Fruit fly (Drosophila melanogaster): ENCODE results near the gene OdsH.

Gene OdsH

DNA sequence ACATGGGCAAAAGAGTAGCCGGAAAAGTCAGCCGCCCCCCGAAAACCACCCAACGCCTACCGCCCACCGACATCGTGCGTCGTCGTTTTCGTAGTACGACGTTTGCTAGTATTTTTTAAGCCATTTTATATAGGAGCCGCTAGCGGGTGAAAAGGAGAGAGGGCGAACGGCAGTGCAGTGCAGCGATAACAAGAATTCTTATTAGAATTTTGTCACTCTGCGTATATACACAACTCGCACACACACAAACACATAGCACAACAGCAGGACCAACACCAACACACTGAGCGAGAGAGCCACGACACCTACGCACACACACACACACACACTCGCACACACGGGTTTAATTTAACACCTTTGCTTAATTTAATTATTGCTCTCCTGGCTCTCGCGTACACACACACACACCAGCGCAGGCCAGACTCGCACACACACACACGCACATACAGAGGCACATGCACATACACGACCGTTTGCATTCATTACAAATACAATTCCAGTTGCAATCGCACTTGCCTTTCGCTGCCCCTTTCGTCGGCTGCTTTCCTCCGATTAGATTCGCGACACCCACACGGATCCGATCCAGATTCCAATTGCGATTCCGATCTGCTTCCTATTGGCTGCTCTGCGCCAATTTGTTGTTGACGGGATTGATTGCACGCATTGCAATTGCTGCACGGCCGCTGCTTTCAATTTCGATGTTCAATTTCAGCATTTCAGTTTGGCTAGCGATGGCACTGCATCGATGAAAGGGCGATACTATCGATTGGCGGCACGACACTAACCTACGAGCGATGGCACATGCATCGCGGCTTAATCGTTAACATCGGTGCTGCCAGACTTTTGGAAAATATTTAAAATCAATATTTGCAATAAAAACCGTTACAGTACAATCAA is 36.2 kb downstream of the OdsH start, which contains the start of gene Socs16D (continued):
- TF ChIP-seq CG3995 (GFP tag; optimal IDR thresholded peaks at IDR 0.05) (peak; percentile 53), CrebB (tag; optimal IDR thresholded peaks at IDR 0.05) (no peak), CG2712 (tag; optimal IDR thresholded peaks at IDR 0.05) (peak; percentile 43), CG12391 (tag; optimal IDR thresholded peaks at IDR 0.05) (peak; percentile 37), gcm (GFP tag; optimal IDR thresholded peaks at IDR 0.05) (peak; percentile 10), Oaz (GFP tag; IDR thresholded peaks at IDR 0.05) (peak; percentile 24; the same call in 1 of the 2 replicates), cad (GFP tag; optimal IDR thresholded peaks at IDR 0.05) (no peak), CG2129 (GFP tag; IDR thresholded peaks at IDR 0.05; ENCODE audit: partially characterized antibody) (peak; percentile 95), CG8478 (optimal IDR thresholded peaks at IDR 0.05) (peak; percentile 97), CG4820 (GFP tag; optimal IDR thresholded peaks at IDR 0.05) (no peak), Sry-β (GFP tag; optimal IDR thresholded peaks at IDR 0.05) (peak; percentile 6), gro (GFP tag; optimal IDR thresholded peaks at IDR 0.05) (peak; percentile 77), CG7556 (GFP tag; optimal IDR thresholded peaks at IDR 0.05) (no peak), Nf-YB (GFP tag; optimal IDR thresholded peaks at IDR 0.05) (peak; percentile 10), CG15601 (tag; optimal IDR thresholded peaks at IDR 0.05) (peak; percentile 100), CG8281 (tag; optimal IDR thresholded peaks at IDR 0.05) (no peak), CG14014 (GFP tag; IDR thresholded peaks at IDR 0.05) (no peak; the same call in 1 of the 2 replicates), CG33557 (GFP tag; optimal IDR thresholded peaks at IDR 0.05) (no peak), Hr39 (optimal IDR thresholded peaks at IDR 0.05) (no peak), Hr78 (GFP tag; optimal IDR thresholded peaks at IDR 0.05) (no peak), CG3726 (GFP tag; IDR thresholded peaks at IDR 0.05) (no peak), Dp (GFP tag; optimal IDR thresholded peaks at IDR 0.05) (peak; percentile 70), Eip74EF (GFP tag; optimal IDR thresholded peaks at IDR 0.05) (peak in 1 of 2 experiments; percentile 26), CG14667 (GFP tag; IDR thresholded peaks at IDR 0.05) (no peak), lab (GFP tag; optimal IDR thresholded peaks at IDR 0.05) (peak; percentile 52), Opbp (GFP tag; IDR thresholded peaks at IDR 0.05; ENCODE audit: partially characterized antibody) (peak; percentile 99), CG7928 (GFP tag; optimal IDR thresholded peaks at IDR 0.05) (no peak), CG10274 (GFP tag; optimal IDR thresholded peaks at IDR 0.05) (no peak), ci (GFP tag; IDR thresholded peaks at IDR 0.05) (peak; percentile 56; the same call in 2 of the 3 replicates), CG15479 (GFP tag; optimal IDR thresholded peaks at IDR 0.05) (peak; percentile 96), Dbx (GFP tag; IDR thresholded peaks at IDR 0.05) (peak; percentile 76), TFAM (GFP tag; optimal IDR thresholded peaks at IDR 0.05) (no peak), lmd (GFP tag; IDR thresholded peaks at IDR 0.05) (peak; percentile 29; the same call in 1 of the 2 replicates), zf30C (GFP tag; optimal IDR thresholded peaks at IDR 0.05) (peak; percentile 16), CG32532 (GFP tag; IDR thresholded peaks at IDR 0.05) (peak; percentile 45; the same call in 1 of the 2 replicates), CG14050 (GFP tag; IDR thresholded peaks at IDR 0.05) (no peak), hbn (GFP tag; IDR thresholded peaks at IDR 0.05; ENCODE audit: partially characterized antibody) (peak; percentile 96), Spps (tag; optimal IDR thresholded peaks at IDR 0.05) (no peak), cwo (GFP tag; optimal IDR thresholded peaks at IDR 0.05) (peak; percentile 23), ems (GFP tag; optimal IDR thresholded peaks at IDR 0.05) (peak; percentile 17), CG10565 (GFP tag; optimal IDR thresholded peaks at IDR 0.05) (no peak), CG1603 (tag; optimal IDR thresholded peaks at IDR 0.05) (peak; percentile 85), CoRest (tag; optimal IDR thresholded peaks at IDR 0.05) (peak; percentile 69), Gsc (GFP tag; IDR thresholded peaks at IDR 0.05) (no peak), BEAF-32 (GFP tag; optimal IDR thresholded peaks at IDR 0.05) (peak; percentile 98), ken (GFP tag; IDR thresholded peaks at IDR 0.05) (0 out of 3 replicates have a peak, but pooled peaks have one; percentile 34), Atf6 (GFP tag; IDR thresholded peaks at IDR 0.05) (no peak), CG32767 (GFP tag; IDR thresholded peaks at IDR 0.05) (no peak)
